Worm (Caenorhabditis elegans): Measurements from ENCODE around the gene ssq-3.

Gene ssq-3

ce11 chrIV:7081214-7081613, 30.2 kb upstream of the ssq-3 start, which contains the start of gene Y43B11AR.1:
Gene Y43B11AR.1, plus strand, starts transcription at chrIV:7081514.
- no peak for TF ChIP-seq egl-27 (tag; optimal IDR thresholded peaks at IDR 0.05)
- no peak for TF ChIP-seq unc-39 (tag; optimal IDR thresholded peaks at IDR 0.05)
- TF ChIP-seq nhr-21 (tag; optimal IDR thresholded peaks at IDR 0.05) = no peak
- TF ChIP-seq ztf-4 (tag; optimal IDR thresholded peaks at IDR 0.05) = no peak
- TF ChIP-seq sem-4 (tag; optimal IDR thresholded peaks at IDR 0.05) = no peak
- no peak for TF ChIP-seq ztf-11 (tag; optimal IDR thresholded peaks at IDR 0.05)
- TF ChIP-seq alr-1 (tag; optimal IDR thresholded peaks at IDR 0.05) = no peak
- TF ChIP-seq nhr-23 (tag; optimal IDR thresholded peaks at IDR 0.05) = no peak
- TF ChIP-seq nhr-12 (tag; optimal IDR thresholded peaks at IDR 0.05) = no peak
- no peak for TF ChIP-seq lsy-2 (tag; optimal IDR thresholded peaks at IDR 0.05)
- no peak for TF ChIP-seq mdl-1 (tag; optimal IDR thresholded peaks at IDR 0.05)
- TF ChIP-seq nhr-10 (tag; optimal IDR thresholded peaks at IDR 0.05) = no peak
- TF ChIP-seq nhr-129 (tag; optimal IDR thresholded peaks at IDR 0.05) = no peak
- no peak for TF ChIP-seq R02D3.7 (tag; optimal IDR thresholded peaks at IDR 0.05)
- TF ChIP-seq ceh-82 (tag; optimal IDR thresholded peaks at IDR 0.05) = no peak
- TF ChIP-seq nhr-25 (tag; optimal IDR thresholded peaks at IDR 0.05) = no peak

ce11 chrIV:7083382-7083784, 28.0 kb upstream of the ssq-3 start, which contains the start of gene Y43B11AR.3:
Gene Y43B11AR.3, minus strand, starts transcription at chrIV:7083716.
- peak; percentile 46 for TF ChIP-seq ama-1 (optimal IDR thresholded peaks at IDR 0.05)
- no peak for TF ChIP-seq Y55F3AM.14 (GFP tag; optimal IDR thresholded peaks at IDR 0.05)
- TF ChIP-seq blmp-1 (tag; optimal IDR thresholded peaks at IDR 0.05; ENCODE audit: insufficient read depth) = no peak
- no peak for TF ChIP-seq elt-1 (tag; optimal IDR thresholded peaks at IDR 0.05)
- TF ChIP-seq nhr-11 (tag; optimal IDR thresholded peaks at IDR 0.05) = peak; percentile 33
- TF ChIP-seq sma-3 (GFP tag; optimal IDR thresholded peaks at IDR 0.05) = no peak

ce11 chrIV:7083976-7084375, 27.4 kb upstream of the ssq-3 start:
- TF ChIP-seq unc-39 (tag; optimal IDR thresholded peaks at IDR 0.05) (no peak), zag-1 (tag; optimal IDR thresholded peaks at IDR 0.05) (no peak), lsy-2 (tag; optimal IDR thresholded peaks at IDR 0.05) (no peak), R02D3.7 (tag; optimal IDR thresholded peaks at IDR 0.05) (no peak), nhr-6 (tag; optimal IDR thresholded peaks at IDR 0.05) (no peak), nhr-11 (tag; optimal IDR thresholded peaks at IDR 0.05) (no peak), alr-1 (tag; optimal IDR thresholded peaks at IDR 0.05) (no peak), ztf-11 (tag; optimal IDR thresholded peaks at IDR 0.05) (no peak), lin-39 (tag; optimal IDR thresholded peaks at IDR 0.05) (no peak), nhr-129 (tag; optimal IDR thresholded peaks at IDR 0.05) (no peak), unc-62 (GFP tag; optimal IDR thresholded peaks at IDR 0.05) (no peak), egl-27 (tag; optimal IDR thresholded peaks at IDR 0.05) (no peak), sem-4 (tag; optimal IDR thresholded peaks at IDR 0.05) (no peak), nhr-10 (tag; optimal IDR thresholded peaks at IDR 0.05) (no peak)

- TF ChIP-seq elt-3 (tag; optimal IDR thresholded peaks at IDR 0.05) (no peak), sma-9 (GFP tag; optimal IDR thresholded peaks at IDR 0.05) (peak; percentile 75), sma-9 (tag; optimal IDR thresholded peaks at IDR 0.05) (no peak), sma-3 (GFP tag; optimal IDR thresholded peaks at IDR 0.05) (peak; percentile 88), C34F6.9 (tag; optimal IDR thresholded peaks at IDR 0.05) (peak; percentile 95), elt-1 (tag; optimal IDR thresholded peaks at IDR 0.05) (no peak), fos-1 (tag; optimal IDR thresholded peaks at IDR 0.05) (peak; percentile 85), mdl-1 (tag; optimal IDR thresholded peaks at IDR 0.05) (peak in 1 of 2 experiments; percentile 49), ceh-82 (tag; optimal IDR thresholded peaks at IDR 0.05) (no peak), ceh-16 (tag; optimal IDR thresholded peaks at IDR 0.05) (peak; percentile 16), nhr-25 (tag; optimal IDR thresholded peaks at IDR 0.05) (peak; percentile 93), nhr-12 (tag; optimal IDR thresholded peaks at IDR 0.05) (no peak), gmeb-1 (tag; optimal IDR thresholded peaks at IDR 0.05) (peak; percentile 90), peb-1 (tag; optimal IDR thresholded peaks at IDR 0.05) (no peak), nhr-11 (tag; optimal IDR thresholded peaks at IDR 0.05) (no peak), unc-55 (GFP tag; optimal IDR thresholded peaks at IDR 0.05) (peak; percentile 92), nhr-23 (tag; optimal IDR thresholded peaks at IDR 0.05) (no peak), nhr-10 (tag; optimal IDR thresholded peaks at IDR 0.05) (peak; percentile 23), dmd-4 (tag; optimal IDR thresholded peaks at IDR 0.05) (no peak), ama-1 (optimal IDR thresholded peaks at IDR 0.05) (peak; percentile 71), ztf-1 (GFP tag; conservative IDR thresholded peaks at IDR 0.05) (no peak), ZK546.5 (tag; optimal IDR thresholded peaks at IDR 0.05) (peak; percentile 35), sem-4 (tag; optimal IDR thresholded peaks at IDR 0.05) (peak; percentile 79), lsy-2 (tag; optimal IDR thresholded peaks at IDR 0.05) (peak; percentile 78 to 95), nhr-77 (tag; optimal IDR thresholded peaks at IDR 0.05) (no peak), mab-5 (tag; optimal IDR thresholded peaks at IDR 0.05) (peak; percentile 79), blmp-1 (tag; optimal IDR thresholded peaks at IDR 0.05; ENCODE audit: insufficient read depth) (peak; percentile 43), egl-27 (tag; optimal IDR thresholded peaks at IDR 0.05) (peak; percentile 63), ztf-11 (tag; optimal IDR thresholded peaks at IDR 0.05) (no peak), lin-13 (GFP tag; optimal IDR thresholded peaks at IDR 0.05) (peak; percentile 90), Y55F3AM.14 (GFP tag; optimal IDR thresholded peaks at IDR 0.05) (no peak), R02D3.7 (tag; optimal IDR thresholded peaks at IDR 0.05) (peak; percentile 36), zag-1 (tag; optimal IDR thresholded peaks at IDR 0.05) (peak; percentile 59), ztf-4 (tag; optimal IDR thresholded peaks at IDR 0.05) (peak; percentile 41), skn-1 (tag; optimal IDR thresholded peaks at IDR 0.05) (peak; percentile 17), mbf-1 (tag; optimal IDR thresholded peaks at IDR 0.05) (no peak), snpc-4 (tag; optimal IDR thresholded peaks at IDR 0.05) (peak; percentile 78)
Measured at ce11 chrIV:7084632-7085160, 26.7 kb upstream of the ssq-3 start, which contains the start of gene rps-4. Gene rps-4, minus strand, starts transcription at chrIV:7084682.
